Fruit fly (Drosophila melanogaster): ENCODE results near the gene CG34452.

- TF ChIP-seq CG14014 (GFP tag; IDR thresholded peaks at IDR 0.05): no peak
- no peak for TF ChIP-seq Jarid2 (GFP tag; optimal IDR thresholded peaks at IDR 0.05)
- no peak for TF ChIP-seq CG6813 (GFP tag; optimal IDR thresholded peaks at IDR 0.05)
- no peak for TF ChIP-seq CG6175 (GFP tag; IDR thresholded peaks at IDR 0.05)
- TF ChIP-seq CG8388 (GFP tag; optimal IDR thresholded peaks at IDR 0.05): no peak
- TF ChIP-seq ken (GFP tag; IDR thresholded peaks at IDR 0.05): no peak
- no peak for TF ChIP-seq E2f1 (GFP tag; IDR thresholded peaks at IDR 0.05)
- TF ChIP-seq dati (GFP tag; IDR thresholded peaks at IDR 0.05): no peak
- TF ChIP-seq gro (GFP tag; optimal IDR thresholded peaks at IDR 0.05): no peak
- no peak for TF ChIP-seq ewg (GFP tag; optimal IDR thresholded peaks at IDR 0.05)
- TF ChIP-seq zen (tag; optimal IDR thresholded peaks at IDR 0.05): no peak
- no peak for TF ChIP-seq cad (GFP tag; optimal IDR thresholded peaks at IDR 0.05)
- TF ChIP-seq oc (tag; optimal IDR thresholded peaks at IDR 0.05): no peak
- TF ChIP-seq CG13775 (GFP tag; optimal IDR thresholded peaks at IDR 0.05): no peak
Observed at dm6 chr3L:15720224-15720623, 32.5 kb upstream of the CG34452 start.
